Fruit fly (Drosophila melanogaster): ENCODE data around the gene mv.

The mv gene

dm6 chr3L:1962964-1963363 lies 1.0 kb downstream of the mv start, which contains the start of gene SCOT:
Gene SCOT (plus strand): TSS chr3L:1963143.
- TF ChIP-seq Crg-1 (GFP tag; optimal IDR thresholded peaks at IDR 0.05) = no peak
- TF ChIP-seq cic (GFP tag; optimal IDR thresholded peaks at IDR 0.05) = no peak
- no peak for TF ChIP-seq Hr96 (GFP tag; optimal IDR thresholded peaks at IDR 0.05)
- no peak for TF ChIP-seq ovo (GFP tag; optimal IDR thresholded peaks at IDR 0.05)
- no peak for TF ChIP-seq CG14711 (tag; optimal IDR thresholded peaks at IDR 0.05)
- no peak for TF ChIP-seq CG33017 (tag; optimal IDR thresholded peaks at IDR 0.05)
- TF ChIP-seq CG5204 (GFP tag; optimal IDR thresholded peaks at IDR 0.05) = no peak

DNA sequence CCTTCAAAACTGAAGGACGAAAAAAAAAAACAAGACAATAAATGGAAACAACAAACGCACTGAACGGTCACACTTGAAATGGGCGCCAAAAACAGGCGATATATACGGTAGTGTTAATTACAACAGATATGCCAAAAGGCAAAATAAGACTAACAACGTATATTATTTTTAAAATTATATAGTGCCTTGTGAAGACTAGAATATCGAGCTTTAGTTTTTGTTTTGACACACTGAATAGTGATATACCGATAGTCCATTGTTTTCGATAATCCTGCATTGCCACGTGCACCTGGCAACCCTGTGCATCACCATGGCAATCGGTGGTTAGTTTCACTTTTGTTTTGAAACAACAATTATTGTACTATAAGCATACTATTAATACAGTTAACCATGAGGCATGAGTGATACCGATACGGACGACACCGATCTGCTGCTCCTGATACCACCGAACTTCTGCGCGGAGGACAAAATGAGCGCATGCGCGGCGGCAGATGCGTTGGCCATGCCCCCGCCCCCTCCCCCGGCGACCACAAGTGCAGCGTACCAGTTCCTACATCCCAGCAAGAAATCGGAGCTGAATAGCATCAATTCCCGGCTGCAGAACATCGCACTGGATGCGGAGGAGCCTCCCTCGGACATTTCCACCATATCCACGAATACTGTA lies 16.4 kb downstream of the mv start, which contains the start of the genes mu2 and Cnb:
Gene mu2 (minus strand): TSS at position 13 of the 664 bp plus-strand sequence.
Gene Cnb (plus strand): TSS at position 103 of the 664 bp plus-strand sequence.
- TF ChIP-seq CG11617 (GFP tag; optimal IDR thresholded peaks at IDR 0.05) = peak; percentile 16
- peak; percentile 37 for TF ChIP-seq Mnt (GFP tag; optimal IDR thresholded peaks at IDR 0.05)
- no peak for TF ChIP-seq Clk (GFP tag; optimal IDR thresholded peaks at IDR 0.05)
- peak; percentile 71 for TF ChIP-seq toe (GFP tag; optimal IDR thresholded peaks at IDR 0.05)
- peak; percentile 47 for TF ChIP-seq CG12768 (GFP tag; optimal IDR thresholded peaks at IDR 0.05)
- peak; percentile 25 for TF ChIP-seq CG7045 (GFP tag; optimal IDR thresholded peaks at IDR 0.05)
- peak; percentile 57 for TF ChIP-seq Hr96 (GFP tag; optimal IDR thresholded peaks at IDR 0.05)
- TF ChIP-seq cic (GFP tag; optimal IDR thresholded peaks at IDR 0.05) = no peak
- TF ChIP-seq CG5204 (GFP tag; optimal IDR thresholded peaks at IDR 0.05) = peak; percentile 54
- peak; percentile 32 for TF ChIP-seq bab1 (GFP tag; optimal IDR thresholded peaks at IDR 0.05)
- no peak for TF ChIP-seq ovo (GFP tag; optimal IDR thresholded peaks at IDR 0.05)
- TF ChIP-seq cnc (optimal IDR thresholded peaks at IDR 0.05) = no peak
- no peak for TF ChIP-seq CG33017 (tag; optimal IDR thresholded peaks at IDR 0.05)
- TF ChIP-seq Crg-1 (GFP tag; optimal IDR thresholded peaks at IDR 0.05) = no peak
- peak; percentile 2 for TF ChIP-seq CG7101 (tag; optimal IDR thresholded peaks at IDR 0.05)
- peak; percentile 9 for TF ChIP-seq CG1620 (GFP tag; optimal IDR thresholded peaks at IDR 0.05)
- no peak for TF ChIP-seq tj (GFP tag; optimal IDR thresholded peaks at IDR 0.05)
- TF ChIP-seq kay (GFP tag; ENCODE audit: borderline replicate concordance) = no peak
- no peak for TF ChIP-seq pad (GFP tag; optimal IDR thresholded peaks at IDR 0.05)
- TF ChIP-seq CG14711 (tag; optimal IDR thresholded peaks at IDR 0.05) = peak; percentile 94

- no peak for TF ChIP-seq tj (GFP tag; optimal IDR thresholded peaks at IDR 0.05)
- TF ChIP-seq toe (GFP tag; optimal IDR thresholded peaks at IDR 0.05) = peak; percentile 9
- TF ChIP-seq CG7101 (tag; optimal IDR thresholded peaks at IDR 0.05) = no peak
- no peak for TF ChIP-seq pad (GFP tag; optimal IDR thresholded peaks at IDR 0.05)
- peak; percentile 53 for TF ChIP-seq bab1 (GFP tag; optimal IDR thresholded peaks at IDR 0.05)
- no peak for TF ChIP-seq cic (GFP tag; optimal IDR thresholded peaks at IDR 0.05)
- TF ChIP-seq CG11617 (GFP tag; optimal IDR thresholded peaks at IDR 0.05) = no peak
- TF ChIP-seq CG33017 (tag; optimal IDR thresholded peaks at IDR 0.05) = no peak
- no peak for TF ChIP-seq kay (GFP tag; ENCODE audit: borderline replicate concordance)
- peak; percentile 0 for TF ChIP-seq Mnt (GFP tag; optimal IDR thresholded peaks at IDR 0.05)
- TF ChIP-seq CG14711 (tag; optimal IDR thresholded peaks at IDR 0.05) = peak; percentile 6
- TF ChIP-seq ovo (GFP tag; optimal IDR thresholded peaks at IDR 0.05) = no peak
- no peak for TF ChIP-seq CG5204 (GFP tag; optimal IDR thresholded peaks at IDR 0.05)
- TF ChIP-seq CG1620 (GFP tag; optimal IDR thresholded peaks at IDR 0.05) = no peak
- no peak for TF ChIP-seq CG7045 (GFP tag; optimal IDR thresholded peaks at IDR 0.05)
- TF ChIP-seq Hr96 (GFP tag; optimal IDR thresholded peaks at IDR 0.05) = no peak
- no peak for TF ChIP-seq CG12768 (GFP tag; optimal IDR thresholded peaks at IDR 0.05)
- TF ChIP-seq Clk (GFP tag; optimal IDR thresholded peaks at IDR 0.05) = no peak
- no peak for TF ChIP-seq cnc (optimal IDR thresholded peaks at IDR 0.05)
- TF ChIP-seq Crg-1 (GFP tag; optimal IDR thresholded peaks at IDR 0.05) = no peak
Measured at dm6 chr3L:1940843-1941418, 23.0 kb downstream of the mv start, which contains the start of gene Mfap1. Gene Mfap1 (plus strand): TSS chr3L:1941068.

DNA sequence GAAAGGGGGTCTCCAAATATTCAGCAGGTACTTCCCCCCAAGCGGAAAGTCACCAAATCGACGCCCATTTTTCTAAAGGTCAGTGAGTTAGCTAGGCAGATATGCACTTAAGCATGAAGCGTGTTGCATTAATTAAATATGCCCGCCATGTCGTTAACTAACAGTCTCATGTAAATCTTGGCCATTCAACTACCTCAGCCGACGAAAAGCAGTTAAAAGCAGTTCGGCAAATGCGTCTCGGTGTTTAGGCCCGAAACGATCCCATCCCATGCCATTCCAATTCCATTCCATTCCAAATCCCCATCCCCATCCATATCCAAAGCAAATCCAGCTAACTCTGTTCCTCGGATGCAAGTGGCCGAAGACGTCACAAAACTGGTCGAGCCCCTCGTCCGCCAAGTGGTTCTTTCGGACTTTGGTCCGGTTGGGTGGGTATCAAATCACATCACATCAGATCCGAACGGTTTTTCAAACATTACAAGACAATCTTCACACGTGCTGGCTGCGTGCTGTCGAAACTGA lies 23.9 kb downstream of the mv start:
- TF ChIP-seq CG1620 (GFP tag; optimal IDR thresholded peaks at IDR 0.05) (no peak), CG12768 (GFP tag; optimal IDR thresholded peaks at IDR 0.05) (no peak), CG14711 (tag; optimal IDR thresholded peaks at IDR 0.05) (no peak), cic (GFP tag; optimal IDR thresholded peaks at IDR 0.05) (no peak), tj (GFP tag; optimal IDR thresholded peaks at IDR 0.05) (no peak), kay (GFP tag; ENCODE audit: borderline replicate concordance) (no peak), Clk (GFP tag; optimal IDR thresholded peaks at IDR 0.05) (no peak), Mnt (GFP tag; optimal IDR thresholded peaks at IDR 0.05) (no peak), CG7045 (GFP tag; optimal IDR thresholded peaks at IDR 0.05) (no peak), Crg-1 (GFP tag; optimal IDR thresholded peaks at IDR 0.05) (no peak), CG11617 (GFP tag; optimal IDR thresholded peaks at IDR 0.05) (no peak), CG33017 (tag; optimal IDR thresholded peaks at IDR 0.05) (no peak), toe (GFP tag; optimal IDR thresholded peaks at IDR 0.05) (no peak), cnc (optimal IDR thresholded peaks at IDR 0.05) (no peak), bab1 (GFP tag; optimal IDR thresholded peaks at IDR 0.05) (no peak), pad (GFP tag; optimal IDR thresholded peaks at IDR 0.05) (no peak), ovo (GFP tag; optimal IDR thresholded peaks at IDR 0.05) (no peak), CG7101 (tag; optimal IDR thresholded peaks at IDR 0.05) (no peak)

- TF ChIP-seq CG7045 (GFP tag; optimal IDR thresholded peaks at IDR 0.05) (no peak), cic (GFP tag; optimal IDR thresholded peaks at IDR 0.05) (no peak), CG7101 (tag; optimal IDR thresholded peaks at IDR 0.05) (no peak), CG5204 (GFP tag; optimal IDR thresholded peaks at IDR 0.05) (no peak), ovo (GFP tag; optimal IDR thresholded peaks at IDR 0.05) (no peak), Clk (GFP tag; optimal IDR thresholded peaks at IDR 0.05) (no peak), bab1 (GFP tag; optimal IDR thresholded peaks at IDR 0.05) (no peak)
Measured at dm6 chr3L:1938767-1939166, 25.2 kb downstream of the mv start, which contains the start of the genes CG46523 and CG5687. Gene CG46523 (minus strand): TSS chr3L:1939103. Gene CG5687 (minus strand): TSS chr3L:1939103.
